Fruit fly (Drosophila melanogaster) whole organism, embryonic: ENCODE measurements around the gene THADA.

ENCODE experiments used
- ATbp ChIP-seq: fragments of 200-800 bp; sonication (Bioruptor generic); optimal IDR thresholded peaks from 2 replicates; lab custom pipeline; 2017; ENCODE audit warnings: missing biosample characterization, mild to moderate bottlenecking, missing genetic modification characterization, missing genetic modification reagents
- Adf1 ChIP-seq: fragments of 200-800 bp; sonication (Bioruptor generic); IDR thresholded peaks from 2 replicates; pipeline ENCODE4 v1.3.6; 2022; ENCODE audit warnings: missing biosample characterization, missing genetic modification characterization
- Asciz ChIP-seq: fragments of 200-800 bp; sonication (Bioruptor generic); optimal IDR thresholded peaks from 2 replicates; lab custom pipeline; 2017; ENCODE audit warnings: missing biosample characterization, mild to moderate bottlenecking, missing genetic modification characterization, missing genetic modification reagents
- C15 ChIP-seq: fragments of 200-800 bp; sonication (Bioruptor generic); IDR thresholded peaks from 3 replicates; pipeline ENCODE4 v1.3.6; 2022; ENCODE audit warnings: missing biosample characterization, missing genetic modification characterization
- CG10147 ChIP-seq: fragments of 200-800 bp; sonication (Bioruptor generic); optimal IDR thresholded peaks from 2 replicates; lab custom pipeline; 2019; ENCODE audit warnings: missing biosample characterization, mild to moderate bottlenecking, missing genetic modification characterization, moderate library complexity
- CG10321 ChIP-seq: fragments of 200-800 bp; sonication (Bioruptor generic); IDR thresholded peaks from 2 replicates; pipeline ENCODE4 v1.3.6; 2022; ENCODE audit warnings: missing biosample characterization, missing genetic modification characterization
- CG11247 ChIP-seq: fragments of 200-800 bp; sonication (Bioruptor generic); IDR thresholded peaks from 2 replicates; pipeline ENCODE4 v1.3.6; 2022; ENCODE audit warnings: missing biosample characterization, missing genetic modification characterization
- CG11504 ChIP-seq: fragments of 200-800 bp; sonication (Bioruptor generic); optimal IDR thresholded peaks from 3 replicates; lab custom pipeline; 2019; ENCODE audit warnings: missing biosample characterization, mild to moderate bottlenecking, missing genetic modification characterization, moderate library complexity
- CG12659 ChIP-seq: fragments of 200-800 bp; sonication (Bioruptor generic); optimal IDR thresholded peaks from 3 replicates; lab custom pipeline; 2017; ENCODE audit warnings: mild to moderate bottlenecking, missing biosample characterization, missing genetic modification reagents, missing genetic modification characterization
- CG15601 ChIP-seq: fragments of 200-800 bp; sonication (Bioruptor generic); optimal IDR thresholded peaks from 3 replicates; lab custom pipeline; 2019; ENCODE audit warnings: missing biosample characterization, mild to moderate bottlenecking, missing genetic modification characterization, moderate library complexity
- CG17359 ChIP-seq: fragments of 200-800 bp; sonication (Bioruptor generic); optimal IDR thresholded peaks from 3 replicates; lab custom pipeline; 2018; ENCODE audit warnings: missing biosample characterization, mild to moderate bottlenecking, missing genetic modification characterization, moderate library complexity
- CG17829 ChIP-seq: fragments of 200-800 bp; optimal IDR thresholded peaks from 2 replicates; lab custom pipeline; 2019; ENCODE audit warnings: missing biosample characterization, mild to moderate bottlenecking, missing genetic modification characterization, moderate library complexity
- CG18262 ChIP-seq: fragments of 200-800 bp; optimal IDR thresholded peaks from 3 replicates; lab custom pipeline; 2019; ENCODE audit warnings: missing biosample characterization, mild to moderate bottlenecking, missing genetic modification characterization, moderate library complexity
- CG2712 ChIP-seq: fragments of 200-800 bp; optimal IDR thresholded peaks from 3 replicates; lab custom pipeline; 2019; ENCODE audit warnings: missing biosample characterization, mild to moderate bottlenecking, missing genetic modification characterization, moderate library complexity
- CG6689 ChIP-seq: fragments of 200-800 bp; sonication (Bioruptor generic); IDR thresholded peaks from 2 replicates; pipeline ENCODE4 v1.3.6; 2022; ENCODE audit warnings: missing biosample characterization, missing genetic modification characterization
- CG7357 ChIP-seq: fragments of 200-800 bp; sonication (Bioruptor generic); IDR thresholded peaks from 3 replicates; pipeline ENCODE4 v1.3.6; 2022; ENCODE audit warnings: missing biosample characterization, missing genetic modification characterization
- CG7839 ChIP-seq: fragments of 200-800 bp; sonication (Bioruptor generic); optimal IDR thresholded peaks from 3 replicates; lab custom pipeline; 2018; ENCODE audit warnings: missing biosample characterization, mild to moderate bottlenecking, missing genetic modification characterization, moderate library complexity
- CG8924 ChIP-seq: fragments of 200-800 bp; optimal IDR thresholded peaks from 3 replicates; lab custom pipeline; 2019; ENCODE audit warnings: missing biosample characterization, mild to moderate bottlenecking, missing genetic modification characterization, moderate library complexity
- CG9727 ChIP-seq: fragments of 200-800 bp; sonication (Bioruptor generic); optimal IDR thresholded peaks from 3 replicates; lab custom pipeline; 2017; ENCODE audit warnings: missing biosample characterization, mild to moderate bottlenecking, missing genetic modification characterization
- CG9817 ChIP-seq: fragments of 200-800 bp; sonication (Bioruptor generic); optimal IDR thresholded peaks from 2 replicates; lab custom pipeline; 2018; ENCODE audit warnings: missing biosample characterization, mild to moderate bottlenecking, missing genetic modification characterization, moderate library complexity
- CHES-1-like ChIP-seq: fragments of 200-800 bp; sonication (Bioruptor generic); optimal IDR thresholded peaks from 2 replicates; lab custom pipeline; 2016; ENCODE audit warnings: missing biosample characterization, missing genetic modification characterization
- Drgx ChIP-seq: fragments of 200-800 bp; sonication (Bioruptor generic); IDR thresholded peaks from 2 replicates; pipeline ENCODE4 v1.3.6; 2022; ENCODE audit warnings: missing biosample characterization, missing genetic modification characterization
- Ets65A ChIP-seq: fragments of 200-800 bp; sonication (Bioruptor generic); peaks from one replicate; lab custom pipeline; 2016; ENCODE audit warnings: missing biosample characterization, missing genetic modification characterization
- Hr51 ChIP-seq, 2 experiments: fragments of 200-800 bp; sonication (Bioruptor generic); optimal IDR thresholded peaks; 2 replicates in 1 of 2; 3 replicates in 1 of 2; lab custom pipeline; 2016 to 2018; ENCODE audit warnings: missing biosample characterization in 2 of 2, missing genetic modification characterization in 2 of 2, mild to moderate bottlenecking in 1 of 2, moderate library complexity in 1 of 2
- Med ChIP-seq: fragments of 200-800 bp; sonication (Bioruptor generic); peaks from one replicate; lab custom pipeline; 2016; ENCODE audit warnings: missing biosample characterization, missing genetic modification characterization, mild to moderate bottlenecking, inconsistent platforms, moderate library complexity
- Meics ChIP-seq: fragments of 200-800 bp; sonication (Bioruptor generic); optimal IDR thresholded peaks from 2 replicates; lab custom pipeline; 2017; ENCODE audit warnings: missing biosample characterization, mild to moderate bottlenecking, missing genetic modification characterization
- NfI ChIP-seq: fragments of 200-800 bp; sonication (Bioruptor generic); optimal IDR thresholded peaks from 3 replicates; lab custom pipeline; 2018; ENCODE audit warnings: missing biosample characterization, mild to moderate bottlenecking, missing genetic modification characterization, moderate library complexity
- Optix ChIP-seq: fragments of 200-800 bp; sonication (Bioruptor generic); IDR thresholded peaks from 3 replicates; pipeline ENCODE4 v1.3.6; 2022; ENCODE audit warnings: missing biosample characterization, missing genetic modification characterization
- PHDP ChIP-seq: fragments of 200-800 bp; sonication (Bioruptor generic); optimal IDR thresholded peaks from 3 replicates; lab custom pipeline; 2018; ENCODE audit warnings: missing biosample characterization, mild to moderate bottlenecking, missing genetic modification characterization, moderate library complexity
- az2 ChIP-seq: fragments of 200-800 bp; sonication (Bioruptor generic); optimal IDR thresholded peaks from 3 replicates; lab custom pipeline; 2016; ENCODE audit warnings: missing biosample characterization, missing genetic modification characterization
- btn ChIP-seq: fragments of 200-800 bp; sonication (Bioruptor generic); optimal IDR thresholded peaks from 2 replicates; lab custom pipeline; 2016; ENCODE audit warnings: missing biosample characterization, missing genetic modification characterization
- cg ChIP-seq: fragments of 200-800 bp; sonication (Bioruptor generic); optimal IDR thresholded peaks from 3 replicates; lab custom pipeline; 2019; ENCODE audit warnings: missing biosample characterization, mild to moderate bottlenecking, missing genetic modification characterization, moderate library complexity
- dpn ChIP-seq, 2 experiments: fragments of 200-800 bp; sonication (Bioruptor generic); optimal IDR thresholded peaks; 3 replicates each; lab custom pipeline; 2016; ENCODE audit warnings: missing biosample characterization in 2 of 2, missing genetic modification characterization in 2 of 2
- fd96Cb ChIP-seq: fragments of 200-800 bp; sonication (Bioruptor generic); optimal IDR thresholded peaks from 2 replicates; lab custom pipeline; 2018; ENCODE audit warnings: missing biosample characterization, mild to moderate bottlenecking, missing genetic modification characterization, moderate library complexity
- gcm ChIP-seq: fragments of 200-800 bp; sonication (Bioruptor generic); optimal IDR thresholded peaks from 2 replicates; lab custom pipeline; 2019; ENCODE audit warnings: missing biosample characterization, mild to moderate bottlenecking, missing genetic modification characterization, moderate library complexity
- grau ChIP-seq: fragments of 200-800 bp; optimal IDR thresholded peaks from 3 replicates; lab custom pipeline; 2019; ENCODE audit warnings: missing biosample characterization, mild to moderate bottlenecking, missing genetic modification characterization, moderate library complexity
- gt ChIP-seq: fragments of 200-800 bp; sonication (Bioruptor generic); IDR thresholded peaks from 2 replicates; pipeline ENCODE4 v1.3.6; 2022; ENCODE audit warnings: missing biosample characterization, missing genetic modification characterization
- hb ChIP-seq: fragments of 200-800 bp; sonication (Bioruptor generic); IDR thresholded peaks from 3 replicates; pipeline ENCODE4 v1.3.6; 2022; ENCODE audit warnings: missing biosample characterization, missing genetic modification characterization; ENCODE audit not compliant: partially characterized antibody
- kni ChIP-seq: fragments of 200-800 bp; sonication (Bioruptor generic); optimal IDR thresholded peaks from 3 replicates; lab custom pipeline; 2017; ENCODE audit warnings: mild to moderate bottlenecking, missing biosample characterization, missing genetic modification reagents, missing genetic modification characterization
- lab ChIP-seq: fragments of 200-800 bp; sonication (Bioruptor generic); optimal IDR thresholded peaks from 3 replicates; lab custom pipeline; 2017; ENCODE audit warnings: missing biosample characterization, missing genetic modification characterization, mild to moderate bottlenecking, moderate library complexity, missing genetic modification reagents
- lmd ChIP-seq: fragments of 200-800 bp; sonication (Bioruptor generic); IDR thresholded peaks from 2 replicates; pipeline ENCODE4 v1.3.6; 2022; ENCODE audit warnings: missing biosample characterization, missing genetic modification characterization
- nmo ChIP-seq: fragments of 200-800 bp; sonication (Bioruptor generic); optimal IDR thresholded peaks from 2 replicates; lab custom pipeline; 2018; ENCODE audit warnings: missing biosample characterization, mild to moderate bottlenecking, missing genetic modification characterization, moderate library complexity
- nom ChIP-seq: fragments of 200-800 bp; sonication (Bioruptor generic); optimal IDR thresholded peaks from 2 replicates; lab custom pipeline; 2017; ENCODE audit warnings: missing biosample characterization, missing genetic modification characterization, mild to moderate bottlenecking, moderate library complexity, missing genetic modification reagents
- pnt ChIP-seq: fragments of 200-800 bp; sonication (Bioruptor generic); optimal IDR thresholded peaks from 3 replicates; lab custom pipeline; 2016; ENCODE audit warnings: missing biosample characterization, missing genetic modification characterization
- pros ChIP-seq: fragments of 200-800 bp; sonication (Bioruptor generic); optimal IDR thresholded peaks from 3 replicates; lab custom pipeline; 2019; ENCODE audit warnings: missing biosample characterization, mild to moderate bottlenecking, missing genetic modification characterization, moderate library complexity
- row ChIP-seq: fragments of 200-800 bp; sonication (Bioruptor generic); IDR thresholded peaks from 3 replicates; pipeline ENCODE4 v1.3.6; 2022; ENCODE audit warnings: missing biosample characterization, missing genetic modification characterization
- sob ChIP-seq: fragments of 200-800 bp; sonication (Bioruptor generic); IDR thresholded peaks from 2 replicates; pipeline ENCODE4 v1.3.6; 2022; ENCODE audit warnings: missing biosample characterization, missing genetic modification characterization
- unpg ChIP-seq: fragments of 200-800 bp; sonication (Bioruptor generic); optimal IDR thresholded peaks from 3 replicates; lab custom pipeline; 2018; ENCODE audit warnings: missing biosample characterization, mild to moderate bottlenecking, missing genetic modification characterization, moderate library complexity
- zf30C ChIP-seq: fragments of 200-800 bp; sonication (Bioruptor generic); optimal IDR thresholded peaks from 3 replicates; lab custom pipeline; 2018; ENCODE audit warnings: missing biosample characterization, mild to moderate bottlenecking, missing genetic modification characterization

The THADA gene

dm6 chrX:19875059-19875458 is 9.7 kb upstream of the THADA start:
- peak; percentile 10 for TF ChIP-seq CG9727 (GFP tag; lab: Kevin White, UChicago)
- peak; percentile 43 for TF ChIP-seq CG8924 (tag; lab: Kevin White, UChicago)
- no peak for TF ChIP-seq gt (GFP tag; lab: Robert Waterston, UW)
- TF ChIP-seq CG17359 (tag; lab: Kevin White, UChicago), result peak; percentile 29
- peak; percentile 36 for TF ChIP-seq lab (GFP tag; lab: Kevin White, UChicago)
- peak; percentile 49 for TF ChIP-seq CG7839 (tag; lab: Kevin White, UChicago)
- peak in 1 of 2 experiments; percentile 2 for TF ChIP-seq dpn (GFP tag; optimal IDR thresholded peaks at IDR 0.05; lab: Kevin White, UChicago)
- TF ChIP-seq zf30C (GFP tag; lab: Kevin White, UChicago), result no peak
- no peak for TF ChIP-seq Optix (GFP tag; lab: Robert Waterston, UW)
- TF ChIP-seq CG2712 (tag; lab: Kevin White, UChicago), result peak; percentile 34
- peak; percentile 1 for TF ChIP-seq CG10147
- 0 out of 2 replicates have a peak, but pooled peaks have one; percentile 30 for TF ChIP-seq CG6689 (GFP tag; lab: Robert Waterston, UW)
- peak; percentile 11 for TF ChIP-seq Meics (GFP tag; lab: Kevin White, UChicago)
- no peak for TF ChIP-seq kni (GFP tag; lab: Kevin White, UChicago)
- 0 out of 2 replicates have a peak, but pooled peaks have one; percentile 10 for TF ChIP-seq sob
- TF ChIP-seq gcm (GFP tag; lab: Kevin White, UChicago), result peak; percentile 16
- TF ChIP-seq nmo (GFP tag; lab: Kevin White, UChicago), result peak; percentile 44
- TF ChIP-seq pros (GFP tag; lab: Kevin White, UChicago), result no peak
- peak; percentile 24 for TF ChIP-seq CG17829 (tag; lab: Kevin White, UChicago)
- TF ChIP-seq CG7357 (GFP tag; lab: Robert Waterston, UW), result 0 out of 3 replicates have a peak, but pooled peaks have one; percentile 9
- TF ChIP-seq CG15601, result peak; percentile 27
- peak; percentile 93 for TF ChIP-seq Drgx (GFP tag; lab: Robert Waterston, UW)
- TF ChIP-seq hb (GFP tag; lab: Robert Waterston, UW), result no peak
- TF ChIP-seq az2, result peak; percentile 27
- TF ChIP-seq cg (GFP tag; lab: Kevin White, UChicago), result peak; percentile 3
- TF ChIP-seq ATbp (GFP tag; lab: Kevin White, UChicago), result peak; percentile 60
- TF ChIP-seq Med (GFP tag; lab: Kevin White, UChicago), result peak; percentile 71
- TF ChIP-seq CG11247, result no peak
- TF ChIP-seq CG12659 (GFP tag; lab: Kevin White, UChicago), result peak; percentile 30
- peak; percentile 48 for TF ChIP-seq Ets65A (GFP tag; lab: Kevin White, UChicago)
- TF ChIP-seq btn (GFP tag; lab: Kevin White, UChicago), result no peak
- peak in 1 of 2 experiments; percentile 49 for TF ChIP-seq Hr51 (GFP tag; optimal IDR thresholded peaks at IDR 0.05; lab: Kevin White, UChicago)
- TF ChIP-seq CG18262, result peak; percentile 56
- peak; percentile 69 for TF ChIP-seq CG11504 (tag; lab: Kevin White, UChicago)
- TF ChIP-seq lmd (GFP tag; lab: Robert Waterston, UW), result peak; percentile 9; the same call in 1 of the 2 replicates
- TF ChIP-seq Asciz (GFP tag; lab: Kevin White, UChicago), result peak; percentile 9
- TF ChIP-seq PHDP (tag; lab: Kevin White, UChicago), result peak; percentile 56
- no peak for TF ChIP-seq C15
- peak; percentile 30 for TF ChIP-seq fd96Cb
- TF ChIP-seq CHES-1-like, result no peak
- peak; percentile 33; the same call in 2 of the 3 replicates for TF ChIP-seq row
- peak; percentile 26 for TF ChIP-seq pnt (GFP tag; lab: Kevin White, UChicago)
- peak; percentile 92 for TF ChIP-seq nom (GFP tag; lab: Kevin White, UChicago)
- TF ChIP-seq CG9817 (tag; lab: Kevin White, UChicago), result no peak
- TF ChIP-seq grau (tag; lab: Kevin White, UChicago), result peak; percentile 42
- TF ChIP-seq unpg (GFP tag; lab: Kevin White, UChicago), result peak; percentile 44
- TF ChIP-seq CG10321 (GFP tag; lab: Robert Waterston, UW), result no peak
- no peak for TF ChIP-seq Adf1 (GFP tag; lab: Robert Waterston, UW)
- peak; percentile 20 for TF ChIP-seq NfI
